Fruit fly (Drosophila melanogaster) whole organism, embryonic: ENCODE data around the gene CG1463.

Experiments used
- Atf-2 ChIP-seq: fragments of 200-800 bp; sonication (Bioruptor generic); optimal IDR thresholded peaks from 2 replicates; lab custom pipeline; 2016; ENCODE audit warnings: missing biosample characterization, missing genetic modification characterization
- Atf6 ChIP-seq: fragments of 200-800 bp; sonication (Bioruptor generic); IDR thresholded peaks from 2 replicates; pipeline ENCODE4 v1.3.6; 2022; ENCODE audit warnings: missing biosample characterization, missing genetic modification characterization
- CG12155 ChIP-seq: fragments of 200-800 bp; sonication (Bioruptor generic); optimal IDR thresholded peaks from 3 replicates; lab custom pipeline; 2016; ENCODE audit warnings: missing biosample characterization, missing genetic modification characterization
- CG14014 ChIP-seq: fragments of 200-800 bp; sonication (Bioruptor generic); IDR thresholded peaks from 2 replicates; pipeline ENCODE4 v1.3.6; 2022; ENCODE audit warnings: missing biosample characterization, missing genetic modification characterization
- CG15696 ChIP-seq: fragments of 200-800 bp; sonication (Bioruptor generic); optimal IDR thresholded peaks from 2 replicates; lab custom pipeline; 2019; ENCODE audit warnings: missing biosample characterization, mild to moderate bottlenecking, missing genetic modification characterization, moderate library complexity
- CG2202 ChIP-seq: fragments of 200-800 bp; sonication (Bioruptor generic); optimal IDR thresholded peaks from 2 replicates; lab custom pipeline; 2018; ENCODE audit warnings: missing biosample characterization, mild to moderate bottlenecking, missing genetic modification characterization
- CG3281 ChIP-seq: fragments of 200-800 bp; sonication (Bioruptor generic); optimal IDR thresholded peaks from 3 replicates; lab custom pipeline; 2017; ENCODE audit warnings: missing biosample characterization, mild to moderate bottlenecking, missing genetic modification characterization
- CG34376 ChIP-seq: fragments of 200-800 bp; sonication (Bioruptor generic); optimal IDR thresholded peaks from 2 replicates; lab custom pipeline; 2018; ENCODE audit warnings: missing biosample characterization, mild to moderate bottlenecking, missing genetic modification characterization
- CG4404 ChIP-seq: fragments of 200-800 bp; sonication (Bioruptor generic); IDR thresholded peaks from 2 replicates; pipeline ENCODE4 v1.3.6; 2022; ENCODE audit warnings: missing biosample characterization, missing genetic modification characterization
- CG4424 ChIP-seq: fragments of 200-800 bp; sonication (Bioruptor generic); optimal IDR thresholded peaks from 3 replicates; lab custom pipeline; 2016; ENCODE audit warnings: missing biosample characterization, missing genetic modification characterization
- CG4730 ChIP-seq: fragments of 200-800 bp; sonication (Bioruptor generic); IDR thresholded peaks from 2 replicates; pipeline ENCODE4 v1.3.6; 2022; ENCODE audit warnings: missing biosample characterization, missing genetic modification characterization
- CG6791 ChIP-seq: fragments of 200-800 bp; sonication (Bioruptor generic); IDR thresholded peaks from 3 replicates; pipeline ENCODE4 v1.3.6; 2022; ENCODE audit warnings: missing biosample characterization, missing genetic modification characterization; ENCODE audit not compliant: partially characterized antibody
- CG7271 ChIP-seq: fragments of 200-800 bp; sonication (Bioruptor generic); optimal IDR thresholded peaks from 2 replicates; lab custom pipeline; 2018; ENCODE audit warnings: missing biosample characterization, mild to moderate bottlenecking, missing genetic modification characterization, moderate library complexity
- CG9215 ChIP-seq: fragments of 200-800 bp; sonication (Bioruptor generic); IDR thresholded peaks from 2 replicates; pipeline ENCODE4 v1.3.6; 2022; ENCODE audit warnings: missing biosample characterization, missing genetic modification characterization
- CG9932 ChIP-seq: fragments of 200-800 bp; sonication (Bioruptor generic); IDR thresholded peaks from 2 replicates; pipeline ENCODE4 v1.3.6; 2022; ENCODE audit warnings: missing biosample characterization, missing genetic modification characterization
- CoRest ChIP-seq: fragments of 200-800 bp; sonication (Bioruptor generic); optimal IDR thresholded peaks from 3 replicates; lab custom pipeline; 2018; ENCODE audit warnings: missing biosample characterization, mild to moderate bottlenecking, missing genetic modification characterization, moderate library complexity
- D19A ChIP-seq: fragments of 200-800 bp; optimal IDR thresholded peaks from 3 replicates; lab custom pipeline; 2019; ENCODE audit warnings: missing biosample characterization, mild to moderate bottlenecking, missing genetic modification characterization, moderate library complexity
- Dad ChIP-seq: fragments of 200-800 bp; sonication (Bioruptor generic); optimal IDR thresholded peaks from 3 replicates; lab custom pipeline; 2016; ENCODE audit warnings: missing biosample characterization, missing genetic modification characterization
- Deaf1 ChIP-seq: fragments of 200-800 bp; optimal IDR thresholded peaks from 3 replicates; lab custom pipeline; 2019; ENCODE audit warnings: missing biosample characterization, mild to moderate bottlenecking, missing genetic modification characterization, moderate library complexity
- Dfd ChIP-seq, 2 experiments: fragments of >200 bp; optimal IDR thresholded peaks; 2 replicates each; lab custom pipeline; 2017; ENCODE audit warnings: missing biosample characterization in 2 of 2, missing genetic modification characterization in 2 of 2
- Doc3 ChIP-seq: fragments of 200-800 bp; sonication (Bioruptor generic); IDR thresholded peaks from 3 replicates; pipeline ENCODE4 v1.3.6; 2022; ENCODE audit warnings: missing biosample characterization, missing genetic modification characterization; ENCODE audit not compliant: partially characterized antibody
- Ets65A ChIP-seq: fragments of 200-800 bp; sonication (Bioruptor generic); peaks from one replicate; lab custom pipeline; 2016; ENCODE audit warnings: missing biosample characterization, missing genetic modification characterization
- Lim3 ChIP-seq: fragments of 200-800 bp; sonication (Bioruptor generic); IDR thresholded peaks from 2 replicates; pipeline ENCODE4 v1.3.6; 2022; ENCODE audit warnings: missing biosample characterization, missing genetic modification characterization
- MESR4 ChIP-seq: fragments of 200-800 bp; sonication (Bioruptor generic); optimal IDR thresholded peaks from 2 replicates; lab custom pipeline; 2018; ENCODE audit warnings: missing biosample characterization, mild to moderate bottlenecking, missing genetic modification characterization, moderate library complexity
- Mad ChIP-seq: fragments of 200-800 bp; sonication (Bioruptor generic); optimal IDR thresholded peaks from 2 replicates; lab custom pipeline; 2016; ENCODE audit warnings: missing biosample characterization, missing genetic modification characterization
- Max ChIP-seq: fragments of 200-800 bp; sonication (Bioruptor generic); optimal IDR thresholded peaks from 2 replicates; lab custom pipeline; 2016; ENCODE audit warnings: missing biosample characterization, mild to moderate bottlenecking, missing genetic modification characterization
- Stat92E ChIP-seq, 3 experiments: fragments of >200 bp in 2 of 3; fragments of 200-800 bp in 1 of 3; sonication (Bioruptor generic) in 1 of 3; optimal IDR thresholded peaks; 2 replicates each; lab custom pipeline; 2017 to 2019; ENCODE audit warnings: missing biosample characterization in 3 of 3, missing genetic modification characterization in 3 of 3, mild to moderate bottlenecking in 1 of 3, moderate library complexity in 1 of 3
- Taf1 ChIP-seq: fragments of 200-800 bp; sonication (Bioruptor generic); IDR thresholded peaks from 2 replicates; pipeline ENCODE4 v1.3.6; 2022; ENCODE audit warnings: missing biosample characterization, missing genetic modification characterization
- ab ChIP-seq: fragments of 200-800 bp; sonication (Bioruptor generic); optimal IDR thresholded peaks from 2 replicates; lab custom pipeline; 2016; ENCODE audit warnings: missing biosample characterization, missing genetic modification characterization
- bsh ChIP-seq, 2 experiments: fragments of 200-800 bp; sonication (Bioruptor generic); optimal IDR thresholded peaks; 2 replicates each; lab custom pipeline; 2017 to 2018; ENCODE audit warnings: mild to moderate bottlenecking in 2 of 2, missing biosample characterization in 2 of 2, missing genetic modification characterization in 2 of 2, moderate library complexity in 1 of 2
- danr ChIP-seq: fragments of 200-800 bp; sonication (Bioruptor generic); IDR thresholded peaks from 2 replicates; pipeline ENCODE4 v1.3.6; 2022; ENCODE audit warnings: missing biosample characterization, missing genetic modification characterization
- dati ChIP-seq: fragments of 200-800 bp; sonication (Bioruptor generic); IDR thresholded peaks from 2 replicates; pipeline ENCODE4 v1.3.6; 2022; ENCODE audit warnings: missing biosample characterization, missing genetic modification characterization
- esg ChIP-seq: fragments of 200-800 bp; sonication (Bioruptor generic); conservative IDR thresholded peaks from 2 replicates; pipeline ENCODE4 v1.3.6; 2022; ENCODE audit warnings: missing biosample characterization, missing genetic modification characterization
- her ChIP-seq: fragments of 200-800 bp; sonication (Bioruptor generic); optimal IDR thresholded peaks from 2 replicates; lab custom pipeline; 2016; ENCODE audit warnings: missing biosample characterization, missing genetic modification characterization
- hkb ChIP-seq, 2 experiments: fragments of 200-800 bp in 1 of 2; fragments of >200 bp in 1 of 2; sonication (Bioruptor generic) in 1 of 2; IDR thresholded peaks in 1 of 2; optimal IDR thresholded peaks in 1 of 2; 2 replicates each; pipeline versions ENCODE4 v1.3.6 to Lab custom; 2017 to 2022; ENCODE audit warnings: missing biosample characterization in 1 of 2, missing genetic modification characterization in 1 of 2
- inv ChIP-seq: fragments of 200-800 bp; sonication (Bioruptor generic); IDR thresholded peaks from 2 replicates; pipeline ENCODE4 v1.3.6; 2022; ENCODE audit warnings: missing biosample characterization, missing genetic modification characterization; ENCODE audit not compliant: partially characterized antibody
- kah ChIP-seq: fragments of 200-800 bp; sonication (Bioruptor generic); optimal IDR thresholded peaks from 2 replicates; lab custom pipeline; 2018; ENCODE audit warnings: missing biosample characterization, mild to moderate bottlenecking, missing genetic modification characterization
- kay ChIP-seq: fragments of 200-800 bp; sonication (Bioruptor generic); optimal IDR thresholded peaks from 2 replicates; lab custom pipeline; 2016; ENCODE audit warnings: missing biosample characterization, missing genetic modification characterization
- lov ChIP-seq, 2 experiments: fragments of 200-800 bp in 1 of 2; fragments of >200 bp in 1 of 2; sonication (Bioruptor generic) in 1 of 2; IDR thresholded peaks in 1 of 2; optimal IDR thresholded peaks in 1 of 2; 2 replicates in 1 of 2; 3 replicates in 1 of 2; pipeline versions ENCODE4 v1.3.6 to Lab custom; 2017 to 2022; ENCODE audit warnings: missing biosample characterization in 1 of 2, missing genetic modification characterization in 1 of 2
- nerfin-1 ChIP-seq: fragments of 200-800 bp; sonication (Bioruptor generic); optimal IDR thresholded peaks from 3 replicates; lab custom pipeline; 2019; ENCODE audit warnings: missing biosample characterization, mild to moderate bottlenecking, missing genetic modification characterization, moderate library complexity
- nmo ChIP-seq: fragments of 200-800 bp; sonication (Bioruptor generic); optimal IDR thresholded peaks from 2 replicates; lab custom pipeline; 2018; ENCODE audit warnings: missing biosample characterization, mild to moderate bottlenecking, missing genetic modification characterization, moderate library complexity
- oc ChIP-seq: fragments of 200-800 bp; sonication (Bioruptor generic); optimal IDR thresholded peaks from 2 replicates; lab custom pipeline; 2018; ENCODE audit warnings: missing biosample characterization, mild to moderate bottlenecking, missing genetic modification characterization, moderate library complexity
- ranshi ChIP-seq: fragments of 200-800 bp; sonication (Bioruptor generic); IDR thresholded peaks from 2 replicates; pipeline ENCODE4 v1.3.6; 2022; ENCODE audit warnings: missing biosample characterization, missing genetic modification characterization
- tio ChIP-seq: fragments of 200-800 bp; sonication (Bioruptor generic); optimal IDR thresholded peaks from 2 replicates; lab custom pipeline; 2017; ENCODE audit warnings: missing biosample characterization, missing genetic modification characterization, inconsistent platforms
- tll ChIP-seq, 2 experiments: fragments of 200-800 bp in 1 of 2; fragments of >200 bp in 1 of 2; sonication (Bioruptor generic) in 1 of 2; optimal IDR thresholded peaks; 2 replicates each; lab custom pipeline; 2017 to 2019; ENCODE audit warnings: missing biosample characterization in 2 of 2, missing genetic modification characterization in 2 of 2, mild to moderate bottlenecking in 1 of 2, moderate library complexity in 1 of 2
- trem ChIP-seq: fragments of 200-800 bp; optimal IDR thresholded peaks from 3 replicates; lab custom pipeline; 2019; ENCODE audit warnings: missing biosample characterization, mild to moderate bottlenecking, missing genetic modification characterization, moderate library complexity
- tx ChIP-seq: fragments of 200-800 bp; sonication (Bioruptor generic); optimal IDR thresholded peaks from 2 replicates; lab custom pipeline; 2016; ENCODE audit warnings: missing biosample characterization, missing genetic modification characterization
- z ChIP-seq: fragments of 200-800 bp; sonication (Bioruptor generic); IDR thresholded peaks from 3 replicates; pipeline ENCODE4 v1.3.6; 2022; ENCODE audit warnings: missing biosample characterization, missing genetic modification characterization

CG1463 gene

DNA sequence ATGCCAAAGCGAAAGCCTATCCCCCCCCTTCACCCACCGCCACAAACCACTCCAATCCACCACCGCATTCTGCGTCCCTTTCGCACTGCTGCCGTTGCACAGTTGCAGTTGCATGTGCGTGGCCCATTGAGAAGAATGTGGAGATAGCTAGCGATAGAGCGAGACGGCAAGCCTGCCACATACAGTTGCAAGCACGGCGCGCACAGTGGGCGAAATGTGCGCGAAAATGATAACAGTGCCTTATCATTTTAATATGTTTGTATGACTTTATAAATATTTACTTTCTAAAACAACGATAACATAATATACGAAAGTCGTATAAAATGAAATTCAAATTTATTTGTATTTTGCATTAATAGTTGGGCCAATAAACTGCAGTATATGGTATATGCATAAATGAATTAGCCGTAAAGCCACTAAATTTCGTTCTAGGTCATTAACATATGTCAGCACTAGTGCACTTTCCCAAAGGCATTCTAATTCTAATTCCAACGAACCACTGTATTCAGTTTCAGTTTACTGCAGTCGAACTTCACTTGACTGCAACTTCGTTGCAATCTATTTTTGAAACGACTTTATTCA lies 35.5 kb downstream of the CG1463 start (continued):
- TF ChIP-seq kah (GFP tag; lab: Kevin White, UChicago) = peak; percentile 40
- no peak for TF ChIP-seq CG34376 (GFP tag; lab: Kevin White, UChicago)
- TF ChIP-seq CG9215 (GFP tag; lab: Robert Waterston, UW) = 0 out of 2 replicates have a peak, but pooled peaks have one; percentile 9
- TF ChIP-seq CG9932 (GFP tag; lab: Robert Waterston, UW) = no peak
- TF ChIP-seq CG12155 (GFP tag; lab: Kevin White, UChicago) = no peak
- TF ChIP-seq MESR4 (GFP tag; lab: Kevin White, UChicago) = no peak
- peak; percentile 63 for TF ChIP-seq Max (GFP tag; lab: Kevin White, UChicago)
- TF ChIP-seq esg (GFP tag; lab: Robert Waterston, UW) = no peak; the same call in 1 of the 2 replicates
- TF ChIP-seq danr = 0 out of 2 replicates have a peak, but pooled peaks have one; percentile 35
- peak in 1 of 3 experiments; percentile 70 for TF ChIP-seq Stat92E (GFP tag; optimal IDR thresholded peaks at IDR 0.05; lab: Kevin White, UChicago)
- TF ChIP-seq Deaf1 (tag; lab: Kevin White, UChicago) = no peak
- no peak for TF ChIP-seq ab (GFP tag; lab: Kevin White, UChicago)
- TF ChIP-seq D19A (tag; lab: Kevin White, UChicago) = peak; percentile 79
- TF ChIP-seq Mad (GFP tag; lab: Kevin White, UChicago) = peak; percentile 25
- TF ChIP-seq CG15696 (tag; lab: Kevin White, UChicago) = peak; percentile 68
- TF ChIP-seq CoRest = peak; percentile 82
- no peak for TF ChIP-seq CG3281
- no peak for TF ChIP-seq Dad (GFP tag; lab: Kevin White, UChicago)
- peak; percentile 18; the same call in 1 of the 2 replicates for TF ChIP-seq CG4730
- peak; percentile 25 for TF ChIP-seq oc (tag; lab: Kevin White, UChicago)
- TF ChIP-seq tio (GFP tag; lab: Kevin White, UChicago) = peak; percentile 85
- TF ChIP-seq hkb (optimal IDR thresholded peaks at IDR 0.05; lab: Kevin White, UChicago) = no peak
- TF ChIP-seq hkb (GFP tag; IDR thresholded peaks at IDR 0.05; lab: Robert Waterston, UW) = peak; percentile 48; the same call in 1 of the 2 replicates
- TF ChIP-seq z (GFP tag; lab: Robert Waterston, UW) = no peak
- TF ChIP-seq lov (optimal IDR thresholded peaks at IDR 0.05; lab: Kevin White, UChicago) = no peak
- TF ChIP-seq lov (GFP tag; IDR thresholded peaks at IDR 0.05; lab: Robert Waterston, UW) = 0 out of 3 replicates have a peak, but pooled peaks have one; percentile 45
- TF ChIP-seq Atf-2 (GFP tag; lab: Kevin White, UChicago) = peak; percentile 55
- no peak for TF ChIP-seq Atf6 (GFP tag; lab: Robert Waterston, UW)
- TF ChIP-seq tll (GFP tag; optimal IDR thresholded peaks at IDR 0.05; lab: Kevin White, UChicago) = no peak
- TF ChIP-seq inv (GFP tag; lab: Robert Waterston, UW) = no peak
- TF ChIP-seq trem = peak; percentile 75
- no peak for TF ChIP-seq CG7271 (tag; lab: Kevin White, UChicago)
- peak; percentile 74 for TF ChIP-seq CG2202
- no peak for TF ChIP-seq Doc3 (GFP tag; lab: Robert Waterston, UW)
- TF ChIP-seq ranshi (GFP tag; lab: Robert Waterston, UW) = peak; percentile 47; the same call in 1 of the 2 replicates
- no peak for TF ChIP-seq CG14014 (GFP tag; lab: Robert Waterston, UW)
- peak; percentile 88 for TF ChIP-seq nmo (GFP tag; lab: Kevin White, UChicago)
- 0 out of 3 replicates have a peak, but pooled peaks have one; percentile 42 for TF ChIP-seq CG6791
- TF ChIP-seq kay (GFP tag; lab: Kevin White, UChicago) = peak; percentile 32
- peak; percentile 20 for TF ChIP-seq Ets65A (GFP tag; lab: Kevin White, UChicago)
- TF ChIP-seq bsh (GFP tag; optimal IDR thresholded peaks at IDR 0.05; lab: Kevin White, UChicago) = peak; percentile 90 to 91
- TF ChIP-seq CG4404 (GFP tag; lab: Robert Waterston, UW) = peak; percentile 67
- no peak for TF ChIP-seq Taf1 (GFP tag; lab: Robert Waterston, UW)
- TF ChIP-seq her (GFP tag; lab: Kevin White, UChicago) = no peak
- no peak for TF ChIP-seq Dfd (GFP tag; optimal IDR thresholded peaks at IDR 0.05; lab: Kevin White, UChicago)
- TF ChIP-seq CG4424 (GFP tag; lab: Kevin White, UChicago) = peak; percentile 83
- TF ChIP-seq Lim3 (GFP tag; lab: Robert Waterston, UW) = no peak
- no peak for TF ChIP-seq tx (GFP tag; lab: Kevin White, UChicago)
- TF ChIP-seq dati (GFP tag; lab: Robert Waterston, UW) = no peak
- TF ChIP-seq nerfin-1 (tag; lab: Kevin White, UChicago) = peak; percentile 67
